Worm (Caenorhabditis elegans) whole organism, L2 larva: ENCODE data around the gene C33D9.3.
"Not testable (repeated sequence)": the region's sequence is repeated elsewhere in the genome, so short reads cannot be mapped to it uniquely, and the experiment has no call there.

Source experiments
- C34F6.9 ChIP-seq: fragments of 150-350 bp; optimal IDR thresholded peaks from 2 replicates; lab custom pipeline; 2014; ENCODE audit warnings: missing biosample characterization, missing genetic modification characterization
- F13H6.1 ChIP-seq: sonication (generic microtip); optimal IDR thresholded peaks from 2 replicates; lab custom pipeline; 2016; ENCODE audit warnings: missing genetic modification characterization, missing compliant biosample characterization
- R02D3.7 ChIP-seq: fragments of 150-350 bp; optimal IDR thresholded peaks from 2 replicates; lab custom pipeline; 2014; ENCODE audit warnings: missing biosample characterization, missing genetic modification characterization
- Y55F3AM.14 ChIP-seq: fragments of 200-800 bp; sonication (Bioruptor generic); optimal IDR thresholded peaks from 2 replicates; lab custom pipeline; 2018; ENCODE audit warnings: mild to moderate bottlenecking, missing genetic modification characterization, missing compliant biosample characterization
- ZK546.5 ChIP-seq: sonication (generic microtip); optimal IDR thresholded peaks from 2 replicates; lab custom pipeline; 2017; ENCODE audit warnings: missing biosample characterization, missing genetic modification characterization
- aly-2 ChIP-seq: fragments of 150-350 bp; optimal IDR thresholded peaks from 2 replicates; lab custom pipeline; 2014; ENCODE audit warnings: missing biosample characterization, missing genetic modification characterization
- blmp-1 ChIP-seq: sonication (generic microtip); optimal IDR thresholded peaks from 2 replicates; lab custom pipeline; 2017; ENCODE audit warnings: missing genetic modification characterization, mild to moderate bottlenecking, missing compliant biosample characterization, antibody characterized with exemption, moderate library complexity; ENCODE audit not compliant: insufficient read depth
- ceh-16 ChIP-seq: fragments of 150-350 bp; optimal IDR thresholded peaks from 2 replicates; lab custom pipeline; 2014; ENCODE audit warnings: missing biosample characterization, missing genetic modification characterization
- egl-27 ChIP-seq: sonication (generic microtip); optimal IDR thresholded peaks from 3 replicates; lab custom pipeline; 2017; ENCODE audit warnings: missing biosample characterization, missing genetic modification reagents, missing genetic modification characterization
- elt-1 ChIP-seq: fragments of 150-350 bp; optimal IDR thresholded peaks from 2 replicates; lab custom pipeline; 2014; ENCODE audit warnings: missing biosample characterization, missing genetic modification characterization
- elt-3 ChIP-seq: sonication (generic microtip); optimal IDR thresholded peaks from 2 replicates; lab custom pipeline; 2017; ENCODE audit warnings: missing biosample characterization, missing genetic modification characterization
- fos-1 ChIP-seq: fragments of 150-350 bp; optimal IDR thresholded peaks from 2 replicates; lab custom pipeline; 2014; ENCODE audit warnings: missing biosample characterization, missing genetic modification characterization
- lin-11 ChIP-seq: fragments of 150-350 bp; sonication (generic microtip); optimal IDR thresholded peaks from 2 replicates; lab custom pipeline; 2014; ENCODE audit warnings: missing biosample characterization, missing genetic modification characterization, inconsistent platforms, mixed read lengths
- mab-5 ChIP-seq: fragments of 150-350 bp; optimal IDR thresholded peaks from 2 replicates; lab custom pipeline; 2014; ENCODE audit warnings: missing biosample characterization, missing genetic modification characterization
- mbf-1 ChIP-seq: sonication (generic microtip); optimal IDR thresholded peaks from 2 replicates; lab custom pipeline; 2017; ENCODE audit warnings: missing biosample characterization, missing genetic modification characterization
- nhr-10 ChIP-seq: sonication (generic microtip); optimal IDR thresholded peaks from 2 replicates; lab custom pipeline; 2017; ENCODE audit warnings: missing biosample characterization, missing genetic modification characterization
- nhr-11 ChIP-seq: fragments of 150-350 bp; optimal IDR thresholded peaks from 2 replicates; lab custom pipeline; 2014; ENCODE audit warnings: missing biosample characterization, missing genetic modification characterization
- nhr-12 ChIP-seq: fragments of 150-350 bp; optimal IDR thresholded peaks from 2 replicates; lab custom pipeline; 2014; ENCODE audit warnings: missing biosample characterization, missing genetic modification characterization
- nhr-21 ChIP-seq: fragments of 150-350 bp; optimal IDR thresholded peaks from 2 replicates; lab custom pipeline; 2014; ENCODE audit warnings: missing biosample characterization, missing genetic modification characterization
- nhr-23 ChIP-seq: fragments of 150-350 bp; optimal IDR thresholded peaks from 2 replicates; lab custom pipeline; 2014; ENCODE audit warnings: missing biosample characterization, missing genetic modification reagents, missing genetic modification characterization
- nhr-237 ChIP-seq: fragments of 150-350 bp; optimal IDR thresholded peaks from 2 replicates; lab custom pipeline; 2014; ENCODE audit warnings: missing biosample characterization, missing genetic modification characterization
- nhr-25 ChIP-seq: fragments of 150-350 bp; sonication (generic microtip); optimal IDR thresholded peaks from 3 replicates; lab custom pipeline; 2014; ENCODE audit warnings: missing biosample characterization, missing genetic modification characterization
- nhr-6 ChIP-seq: fragments of 150-350 bp; optimal IDR thresholded peaks from 2 replicates; lab custom pipeline; 2014; ENCODE audit warnings: missing biosample characterization, missing genetic modification characterization
- peb-1 ChIP-seq: fragments of 150-350 bp; optimal IDR thresholded peaks from 2 replicates; lab custom pipeline; 2014; ENCODE audit warnings: missing biosample characterization, missing genetic modification characterization
- sem-4 ChIP-seq: fragments of 150-350 bp; optimal IDR thresholded peaks from 2 replicates; lab custom pipeline; 2014; ENCODE audit warnings: missing biosample characterization, missing genetic modification reagents, missing genetic modification characterization
- skn-1 ChIP-seq: sonication (generic microtip); optimal IDR thresholded peaks from 2 replicates; lab custom pipeline; 2017; ENCODE audit warnings: missing biosample characterization, missing genetic modification characterization
- sma-3 ChIP-seq: sonication (generic microtip); optimal IDR thresholded peaks from 2 replicates; lab custom pipeline; 2016; ENCODE audit warnings: missing genetic modification reagents, missing genetic modification characterization, missing compliant biosample characterization
- sma-9 ChIP-seq, 2 experiments: fragments of 150-350 bp in 1 of 2; sonication (generic microtip) in 1 of 2; optimal IDR thresholded peaks; 2 replicates each; lab custom pipeline; 2014 to 2016; ENCODE audit warnings: missing genetic modification characterization in 2 of 2, mild to moderate bottlenecking in 1 of 2, missing biosample characterization in 1 of 2, missing compliant biosample characterization in 1 of 2, missing genetic modification reagents in 1 of 2, moderate library complexity in 1 of 2
- snpc-4 ChIP-seq: fragments of 150-350 bp; optimal IDR thresholded peaks from 2 replicates; lab custom pipeline; 2014; ENCODE audit warnings: missing biosample characterization, missing genetic modification characterization
- unc-62 ChIP-seq: fragments of 150-350 bp; optimal IDR thresholded peaks from 2 replicates; lab custom pipeline; 2014; ENCODE audit warnings: missing biosample characterization, missing genetic modification reagents, missing genetic modification characterization
- ztf-1 ChIP-seq: fragments of 200-800 bp; sonication (Bioruptor generic); conservative IDR thresholded peaks from 2 replicates; pipeline ENCODE4 v1.3.6; 2022; ENCODE audit warnings: missing genetic modification characterization, missing compliant biosample characterization
- ztf-11 ChIP-seq: sonication (generic microtip); optimal IDR thresholded peaks from 2 replicates; lab custom pipeline; 2017; ENCODE audit warnings: missing biosample characterization, missing genetic modification characterization
- ztf-4 ChIP-seq: fragments of 150-350 bp; optimal IDR thresholded peaks from 2 replicates; lab custom pipeline; 2014; ENCODE audit warnings: missing biosample characterization, missing genetic modification characterization

C33D9.3 gene

ce11 chrIV:8794895-8795665, 2.4 kb upstream of the C33D9.3 start (continued):
- TF ChIP-seq sma-9 (GFP tag; optimal IDR thresholded peaks at IDR 0.05; lab: Kevin White, UChicago), result peak; percentile 90
- no peak for TF ChIP-seq sma-9 (tag; optimal IDR thresholded peaks at IDR 0.05; lab: Kevin White, UChicago)
- TF ChIP-seq mbf-1 (tag; lab: Kevin White, UChicago), result no peak
- TF ChIP-seq ztf-4 (tag; lab: Kevin White, UChicago), result peak; percentile 87
- no peak for TF ChIP-seq elt-3 (tag; lab: Kevin White, UChicago)
- TF ChIP-seq ZK546.5 (tag; lab: Kevin White, UChicago), result no peak
- no peak for TF ChIP-seq nhr-10 (tag; lab: Kevin White, UChicago)
- TF ChIP-seq F13H6.1 (tag; lab: Kevin White, UChicago), result peak; percentile 93
- TF ChIP-seq blmp-1 (tag; lab: Kevin White, UChicago), result peak; percentile 88

DNA sequence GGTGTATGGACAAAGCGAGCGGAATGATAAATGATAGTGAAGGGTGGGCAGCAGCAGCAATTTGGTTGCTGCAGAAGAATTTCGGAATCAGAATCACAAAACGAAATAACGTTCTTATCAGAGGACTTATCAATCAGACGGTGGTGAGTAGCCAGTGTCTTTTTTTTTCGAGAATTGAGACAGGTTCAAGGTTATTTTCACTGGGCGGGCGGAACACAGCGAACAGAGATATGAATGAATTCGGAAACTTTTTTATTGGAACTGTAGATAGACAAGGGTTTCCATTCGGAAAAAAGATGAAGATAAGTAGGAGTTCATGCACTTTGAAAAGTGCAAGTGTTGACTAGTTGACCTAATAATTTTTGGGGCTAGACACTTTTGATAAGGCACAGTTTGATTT, 515 bp upstream of the C33D9.3 start:
- TF ChIP-seq blmp-1 (tag; lab: Kevin White, UChicago) (peak; percentile 74), aly-2 (no peak), sma-9 (GFP tag; optimal IDR thresholded peaks at IDR 0.05; lab: Kevin White, UChicago) (peak; percentile 79), sma-9 (tag; optimal IDR thresholded peaks at IDR 0.05; lab: Kevin White, UChicago) (no peak), F13H6.1 (tag; lab: Kevin White, UChicago) (peak; percentile 8), nhr-25 (peak; percentile 57), sma-3 (GFP tag; lab: Kevin White, UChicago) (peak; percentile 68), nhr-11 (tag; lab: Kevin White, UChicago) (no peak), mbf-1 (tag; lab: Kevin White, UChicago) (no peak), snpc-4 (tag; lab: Kevin White, UChicago) (no peak), C34F6.9 (tag; lab: Kevin White, UChicago) (no peak), lin-11 (tag; lab: Kevin White, UChicago) (no peak), Y55F3AM.14 (peak; percentile 38), egl-27 (tag; lab: Kevin White, UChicago) (peak; percentile 61), fos-1 (tag; lab: Kevin White, UChicago) (peak; percentile 92), nhr-21 (peak; percentile 77), sem-4 (tag; lab: Kevin White, UChicago) (peak; percentile 42)

ce11 chrIV:8790144-8790543, 2.6 kb downstream of the C33D9.3 start, which contains the start of gene sru-35:
TSS of gene sru-35 (minus strand) at chrIV:8790244.
- TF ChIP-seq elt-3 (tag; lab: Kevin White, UChicago), result no peak
- TF ChIP-seq ztf-1 (GFP tag; lab: Robert Waterston, UW), result no peak
- no peak for TF ChIP-seq aly-2
- TF ChIP-seq Y55F3AM.14, result no peak
- TF ChIP-seq skn-1 (tag; lab: Kevin White, UChicago), result no peak
- TF ChIP-seq nhr-11 (tag; lab: Kevin White, UChicago), result no peak
- no peak for TF ChIP-seq nhr-12 (tag; lab: Kevin White, UChicago)
- no peak for TF ChIP-seq nhr-23 (tag; lab: Kevin White, UChicago)
- no peak for TF ChIP-seq sma-9 (GFP tag; optimal IDR thresholded peaks at IDR 0.05; lab: Kevin White, UChicago)
- TF ChIP-seq sma-9 (tag; optimal IDR thresholded peaks at IDR 0.05; lab: Kevin White, UChicago), result no peak
- no peak for TF ChIP-seq nhr-237
- no peak for TF ChIP-seq elt-1 (tag; lab: Kevin White, UChicago)
- no peak for TF ChIP-seq ZK546.5 (tag; lab: Kevin White, UChicago)
- TF ChIP-seq R02D3.7 (tag; lab: Kevin White, UChicago), result no peak
- no peak for TF ChIP-seq lin-11 (tag; lab: Kevin White, UChicago)
- TF ChIP-seq unc-62, result no peak
- TF ChIP-seq ztf-11 (tag; lab: Kevin White, UChicago), result no peak
- TF ChIP-seq peb-1 (tag; lab: Kevin White, UChicago), result no peak
- TF ChIP-seq mab-5 (tag; lab: Kevin White, UChicago), result no peak
- no peak for TF ChIP-seq nhr-6 (tag; lab: Kevin White, UChicago)

- TF ChIP-seq ceh-16, ZK546.5, elt-3 (tag; lab: Kevin White, UChicago): not testable (repeated sequence)
These were observed 4.7 kb downstream of the C33D9.3 start, which contains the start of gene C33D9.10 for ce11 chrIV:8788048-8788447. TSS of gene C33D9.10 (minus strand) at chrIV:8788148.
